Worm (Caenorhabditis elegans): Measurements from ENCODE around the gene hpl-1.

hpl-1 gene

ce11 chrX:13294669-13295068, 49.5 kb downstream of the hpl-1 start, which contains the start of gene srd-36:
srd-36 (minus strand) TSS chrX:13294769.
- no peak for TF ChIP-seq zag-1 (tag; optimal IDR thresholded peaks at IDR 0.05)
- TF ChIP-seq nhr-129 (tag; optimal IDR thresholded peaks at IDR 0.05), result no peak
- TF ChIP-seq ztf-4 (tag; optimal IDR thresholded peaks at IDR 0.05), result no peak
- TF ChIP-seq elt-1 (tag; optimal IDR thresholded peaks at IDR 0.05), result no peak
- TF ChIP-seq nhr-21 (tag; optimal IDR thresholded peaks at IDR 0.05), result no peak
- no peak for TF ChIP-seq nhr-237 (tag; optimal IDR thresholded peaks at IDR 0.05)
- no peak for TF ChIP-seq lin-39 (tag; optimal IDR thresholded peaks at IDR 0.05)
- no peak for TF ChIP-seq C34F6.9 (tag; optimal IDR thresholded peaks at IDR 0.05)
- no peak for TF ChIP-seq sma-3 (GFP tag; optimal IDR thresholded peaks at IDR 0.05)
- no peak for TF ChIP-seq elt-3 (tag; optimal IDR thresholded peaks at IDR 0.05)
- TF ChIP-seq unc-39 (tag; optimal IDR thresholded peaks at IDR 0.05), result no peak
- TF ChIP-seq F13H6.1 (tag; optimal IDR thresholded peaks at IDR 0.05), result no peak
- TF ChIP-seq mdl-1 (tag; optimal IDR thresholded peaks at IDR 0.05), result no peak
- no peak for TF ChIP-seq dmd-4 (tag; optimal IDR thresholded peaks at IDR 0.05)
- TF ChIP-seq fos-1 (tag; optimal IDR thresholded peaks at IDR 0.05), result no peak
- no peak for TF ChIP-seq sem-4 (tag; optimal IDR thresholded peaks at IDR 0.05)
- TF ChIP-seq nhr-6 (tag; optimal IDR thresholded peaks at IDR 0.05), result no peak
- TF ChIP-seq nhr-10 (tag; optimal IDR thresholded peaks at IDR 0.05), result no peak

Measured in whole organism, L2 larva.